Worm (Caenorhabditis elegans) whole organism, midembryonic: ENCODE measurements around the gene K12H6.2.

Experiments used
- T22C8.4 ChIP-seq: fragments of 200-800 bp; sonication (Bioruptor generic); IDR thresholded peaks from 2 replicates; pipeline ENCODE4 v1.3.6; 2022; ENCODE audit warnings: missing genetic modification characterization, missing compliant biosample characterization
- tab-1 ChIP-seq: fragments of 200-800 bp; sonication (Bioruptor generic); IDR thresholded peaks from 2 replicates; pipeline ENCODE4 v1.3.6; 2022; ENCODE audit warnings: missing genetic modification characterization, missing compliant biosample characterization
- ztf-29 ChIP-seq: fragments of 200-800 bp; sonication (Bioruptor generic); IDR thresholded peaks from 2 replicates; pipeline ENCODE4 v1.3.6; 2022; ENCODE audit warnings: missing genetic modification reagents, missing genetic modification characterization, missing compliant biosample characterization

DNA sequence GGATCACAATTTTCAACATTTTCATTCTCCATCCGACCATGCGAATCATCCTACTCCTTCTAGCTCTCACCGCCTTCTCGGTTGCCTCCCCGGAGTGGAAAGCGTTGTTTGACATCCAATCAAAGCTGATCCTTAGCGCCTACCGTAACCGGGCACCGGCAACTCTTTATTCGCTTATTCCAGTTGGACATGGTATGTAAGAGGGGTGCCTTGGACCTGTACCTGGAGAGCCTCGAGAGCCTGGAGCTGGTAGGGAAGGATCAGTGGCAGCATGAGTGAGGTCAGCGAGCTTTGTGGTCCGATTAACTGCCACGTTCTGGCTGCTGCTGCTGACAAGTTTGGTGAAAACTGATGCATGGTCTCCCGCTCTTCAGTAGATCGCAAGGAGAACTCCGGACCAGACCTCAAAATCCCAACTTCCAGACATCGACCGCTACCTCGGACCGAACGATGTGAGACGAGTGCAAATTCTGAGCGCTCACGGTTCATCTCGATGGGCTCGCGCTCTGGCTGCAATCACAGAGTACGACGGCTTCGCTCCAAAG lies 12.6 kb upstream of the K12H6.2 start, which contains the start of gene K12H6.8:
- no peak for TF ChIP-seq T22C8.4 (GFP tag; lab: Robert Waterston, UW)
- TF ChIP-seq tab-1 (GFP tag; lab: Robert Waterston, UW) = no peak
- no peak for TF ChIP-seq ztf-29 (GFP tag; lab: Robert Waterston, UW)
